Fruit fly (Drosophila melanogaster): ENCODE results near the gene CG11893.

DNA sequence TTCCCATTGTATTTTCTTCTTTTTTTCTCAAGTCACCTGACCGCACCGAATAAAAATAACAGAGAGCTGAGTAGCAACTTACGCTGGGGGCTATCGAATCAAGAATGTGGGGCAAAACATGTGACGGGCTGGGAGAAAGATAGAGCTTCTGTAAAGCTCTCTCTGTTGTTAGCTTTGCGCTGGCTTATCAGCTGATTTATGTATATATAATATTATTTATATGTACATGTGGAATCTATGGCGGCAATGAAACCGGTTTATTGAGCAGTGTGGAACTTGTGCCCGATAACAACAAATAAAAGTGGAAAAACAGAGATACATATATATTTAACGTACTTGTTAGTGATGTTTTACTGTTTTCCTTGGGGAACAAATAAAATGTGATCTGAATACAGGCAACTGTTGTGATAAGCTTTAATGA lies 3.2 kb downstream of the CG11893 start, which contains the start of gene CG31098:
- TF ChIP-seq CTCF (optimal IDR thresholded peaks at IDR 0.05): no peak
- TF ChIP-seq CG8478 (optimal IDR thresholded peaks at IDR 0.05): no peak
